Worm (Caenorhabditis elegans) whole organism, late embryonic: ENCODE data around the gene flor-1.
"Not testable (repeated sequence)": the region's sequence is repeated elsewhere in the genome, so short reads cannot be mapped to it uniquely, and the experiment has no call there.

Experiments used
- C38D4.7 ChIP-seq: fragments of 200-800 bp; sonication (Bioruptor generic); optimal IDR thresholded peaks from 2 replicates; lab custom pipeline; 2018; ENCODE audit warnings: mild to moderate bottlenecking, missing genetic modification characterization, moderate library complexity, missing compliant biosample characterization
- K09A11.1 ChIP-seq: sonication (generic microtip); optimal IDR thresholded peaks from 2 replicates; lab custom pipeline; 2017; ENCODE audit warnings: antibody characterized with exemption, mild to moderate bottlenecking, missing genetic modification characterization, missing compliant biosample characterization; ENCODE audit not compliant: insufficient read depth
- ahr-1 ChIP-seq: sonication (generic microtip); optimal IDR thresholded peaks from 2 replicates; lab custom pipeline; 2016; ENCODE audit warnings: missing genetic modification characterization, missing compliant biosample characterization
- ceh-19 ChIP-seq: fragments of 200-800 bp; sonication (Bioruptor generic); optimal IDR thresholded peaks from 2 replicates; lab custom pipeline; 2018; ENCODE audit warnings: mild to moderate bottlenecking, missing genetic modification characterization, missing compliant biosample characterization
- ceh-2 ChIP-seq: sonication (generic microtip); optimal IDR thresholded peaks from 2 replicates; lab custom pipeline; 2016; ENCODE audit warnings: missing genotype, missing genetic modification characterization, missing compliant biosample characterization
- ceh-22 ChIP-seq: sonication (generic microtip); optimal IDR thresholded peaks from 2 replicates; lab custom pipeline; 2017; ENCODE audit warnings: missing biosample characterization, missing genetic modification characterization
- ceh-34 ChIP-seq: sonication (generic microtip); optimal IDR thresholded peaks from 2 replicates; lab custom pipeline; 2016; ENCODE audit warnings: mild to moderate bottlenecking, missing genetic modification characterization, missing compliant biosample characterization
- ceh-48 ChIP-seq: sonication (generic microtip); optimal IDR thresholded peaks from 2 replicates; lab custom pipeline; 2016; ENCODE audit warnings: missing genetic modification characterization, inconsistent platforms, missing compliant biosample characterization
- ceh-6 ChIP-seq: fragments of 200-800 bp; sonication (Bioruptor generic); optimal IDR thresholded peaks from 2 replicates; lab custom pipeline; 2018; ENCODE audit warnings: mild to moderate bottlenecking, missing genetic modification characterization, missing compliant biosample characterization
- ceh-9 ChIP-seq: sonication (generic microtip); optimal IDR thresholded peaks from 2 replicates; lab custom pipeline; 2016; ENCODE audit warnings: mild to moderate bottlenecking, missing genetic modification characterization, inconsistent platforms, missing compliant biosample characterization
- che-1 ChIP-seq: sonication (generic microtip); optimal IDR thresholded peaks from 2 replicates; lab custom pipeline; 2016; ENCODE audit warnings: mild to moderate bottlenecking, missing genetic modification characterization, missing compliant biosample characterization
- dmd-4 ChIP-seq: sonication (generic microtip); optimal IDR thresholded peaks from 2 replicates; lab custom pipeline; 2016; ENCODE audit warnings: borderline replicate concordance, missing genetic modification characterization, missing compliant biosample characterization
- elt-4 ChIP-seq: sonication (generic microtip); optimal IDR thresholded peaks from 2 replicates; lab custom pipeline; 2016; ENCODE audit warnings: missing genetic modification characterization, missing compliant biosample characterization
- eyg-1 ChIP-seq: sonication (generic microtip); optimal IDR thresholded peaks from 2 replicates; lab custom pipeline; 2016; ENCODE audit warnings: missing genotype, missing genetic modification characterization, missing compliant biosample characterization
- fax-1 ChIP-seq: sonication (generic microtip); optimal IDR thresholded peaks from 2 replicates; lab custom pipeline; 2016; ENCODE audit warnings: missing genotype, missing genetic modification characterization, missing compliant biosample characterization
- fkh-10 ChIP-seq: fragments of 150-350 bp; optimal IDR thresholded peaks from 2 replicates; lab custom pipeline; 2014; ENCODE audit warnings: missing biosample characterization, missing genetic modification reagents, missing genetic modification characterization
- fkh-6 ChIP-seq: sonication (generic microtip); optimal IDR thresholded peaks from 2 replicates; lab custom pipeline; 2016; ENCODE audit warnings: missing genetic modification characterization, missing compliant biosample characterization
- hlh-8 ChIP-seq: sonication (generic microtip); optimal IDR thresholded peaks from 2 replicates; lab custom pipeline; 2016; ENCODE audit warnings: missing genotype, missing genetic modification characterization, missing compliant biosample characterization
- lin-11 ChIP-seq: fragments of 200-800 bp; sonication (Bioruptor generic); optimal IDR thresholded peaks from 2 replicates; lab custom pipeline; 2018; ENCODE audit warnings: mild to moderate bottlenecking, missing genetic modification characterization, missing compliant biosample characterization
- mec-3 ChIP-seq: sonication (generic microtip); optimal IDR thresholded peaks from 2 replicates; lab custom pipeline; 2016; ENCODE audit warnings: borderline replicate concordance, missing genetic modification characterization, missing compliant biosample characterization
- nhr-11 ChIP-seq: fragments of 150-350 bp; optimal IDR thresholded peaks from 2 replicates; lab custom pipeline; 2014; ENCODE audit warnings: missing biosample characterization, missing genetic modification characterization
- nhr-232 ChIP-seq: sonication (generic microtip); optimal IDR thresholded peaks from 2 replicates; lab custom pipeline; 2016; ENCODE audit warnings: missing genetic modification characterization, missing compliant biosample characterization
- npax-4 ChIP-seq: sonication (generic microtip); optimal IDR thresholded peaks from 2 replicates; lab custom pipeline; 2016; ENCODE audit warnings: missing genetic modification characterization, missing compliant biosample characterization
- pag-3 ChIP-seq: sonication (generic microtip); optimal IDR thresholded peaks from 2 replicates; lab custom pipeline; 2016; ENCODE audit warnings: missing compliant biosample characterization, missing genetic modification characterization, borderline replicate concordance
- pat-9 ChIP-seq: fragments of 200-800 bp; sonication (Bioruptor generic); optimal IDR thresholded peaks from 2 replicates; lab custom pipeline; 2018; ENCODE audit warnings: mild to moderate bottlenecking, missing genetic modification characterization, moderate library complexity, missing compliant biosample characterization
- pax-1 ChIP-seq: fragments of 150-350 bp; optimal IDR thresholded peaks from 2 replicates; lab custom pipeline; 2014; ENCODE audit warnings: missing biosample characterization, missing genetic modification characterization
- pha-4 ChIP-seq: fragments of 150-350 bp; optimal IDR thresholded peaks from 2 replicates; lab custom pipeline; 2018; ENCODE audit warnings: missing biosample characterization, missing genetic modification reagents, missing genetic modification characterization
- ref-2 ChIP-seq: sonication (generic microtip); optimal IDR thresholded peaks from 2 replicates; lab custom pipeline; 2016; ENCODE audit warnings: missing genetic modification characterization, missing compliant biosample characterization
- rnt-1 ChIP-seq: sonication (generic microtip); optimal IDR thresholded peaks from 2 replicates; lab custom pipeline; 2016; ENCODE audit warnings: missing genetic modification characterization, missing compliant biosample characterization
- sdc-2 ChIP-seq: sonication (generic microtip); optimal IDR thresholded peaks from 2 replicates; lab custom pipeline; 2016; ENCODE audit warnings: missing genotype, missing genetic modification characterization, missing compliant biosample characterization
- sox-4 ChIP-seq: sonication (generic microtip); optimal IDR thresholded peaks from 2 replicates; lab custom pipeline; 2017; ENCODE audit warnings: mild to moderate bottlenecking, missing genetic modification characterization, inconsistent platforms, missing compliant biosample characterization
- syd-9 ChIP-seq: sonication (generic microtip); optimal IDR thresholded peaks from 2 replicates; lab custom pipeline; 2016; ENCODE audit warnings: mild to moderate bottlenecking, missing genetic modification characterization, moderate library complexity, missing compliant biosample characterization
- tbx-7 ChIP-seq: sonication (generic microtip); optimal IDR thresholded peaks from 2 replicates; lab custom pipeline; 2016; ENCODE audit warnings: missing genotype, missing genetic modification characterization, missing compliant biosample characterization
- unc-3 ChIP-seq, 2 experiments: fragments of 200-800 bp in 1 of 2; sonication (Bioruptor generic) in 1 of 2; sonication (generic microtip) in 1 of 2; conservative IDR thresholded peaks in 1 of 2; optimal IDR thresholded peaks in 1 of 2; 2 replicates each; pipeline versions ENCODE4 v1.3.6 to Lab custom; 2016 to 2022; ENCODE audit warnings: missing compliant biosample characterization in 2 of 2, missing genetic modification characterization in 2 of 2, missing genetic modification reagents in 1 of 2
- unc-42 ChIP-seq: sonication (generic microtip); optimal IDR thresholded peaks from 2 replicates; lab custom pipeline; 2016; ENCODE audit warnings: missing genotype, missing genetic modification characterization, missing compliant biosample characterization
- unc-86 ChIP-seq: sonication (generic microtip); optimal IDR thresholded peaks from 2 replicates; lab custom pipeline; 2016; ENCODE audit warnings: missing genetic modification characterization, missing compliant biosample characterization
- ztf-16 ChIP-seq: sonication (generic microtip); optimal IDR thresholded peaks from 2 replicates; lab custom pipeline; 2017; ENCODE audit warnings: missing genetic modification characterization, missing compliant biosample characterization

flor-1 gene

DNA sequence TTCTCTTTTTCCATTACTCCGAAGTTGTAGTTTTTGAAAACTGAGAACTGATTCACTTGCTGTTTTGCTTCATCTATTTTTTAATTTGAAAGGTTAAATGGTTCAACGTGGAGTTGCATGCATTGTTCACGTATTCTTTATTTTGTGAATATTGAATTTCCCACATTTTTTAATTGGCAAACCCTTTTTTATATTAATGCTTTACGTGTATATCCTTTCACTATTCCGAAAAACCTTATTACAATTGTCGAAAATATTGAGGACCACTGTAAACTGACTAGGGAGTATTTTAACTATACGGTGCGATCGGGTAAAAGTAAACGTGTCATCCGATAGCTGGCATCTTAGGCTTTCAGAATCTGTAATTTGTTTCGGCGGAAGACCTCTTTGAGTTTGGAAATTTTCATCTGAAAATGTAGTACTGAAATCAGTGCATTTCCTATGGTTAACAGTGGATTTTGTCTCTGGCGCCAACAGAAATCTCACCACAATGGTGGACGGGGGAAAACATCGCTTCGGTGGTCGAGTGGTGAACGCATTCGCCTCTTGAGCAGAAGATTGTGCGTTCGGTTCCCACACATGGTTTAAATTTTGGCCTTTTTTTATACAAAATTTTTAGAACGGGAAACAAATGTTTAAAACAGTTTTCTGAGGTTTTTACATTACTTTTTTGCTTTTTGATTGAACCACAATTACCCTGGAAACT lies 13.4 kb downstream of the flor-1 start, which contains the start of gene C01G10.14:
Gene C01G10.14 (minus strand): TSS at position 51 of the 706 bp plus-strand sequence.
- TF ChIP-seq nhr-232 (tag; lab: Kevin White, UChicago); ceh-19; pha-4 (tag; lab: Kevin White, UChicago): not testable (repeated sequence)

DNA sequence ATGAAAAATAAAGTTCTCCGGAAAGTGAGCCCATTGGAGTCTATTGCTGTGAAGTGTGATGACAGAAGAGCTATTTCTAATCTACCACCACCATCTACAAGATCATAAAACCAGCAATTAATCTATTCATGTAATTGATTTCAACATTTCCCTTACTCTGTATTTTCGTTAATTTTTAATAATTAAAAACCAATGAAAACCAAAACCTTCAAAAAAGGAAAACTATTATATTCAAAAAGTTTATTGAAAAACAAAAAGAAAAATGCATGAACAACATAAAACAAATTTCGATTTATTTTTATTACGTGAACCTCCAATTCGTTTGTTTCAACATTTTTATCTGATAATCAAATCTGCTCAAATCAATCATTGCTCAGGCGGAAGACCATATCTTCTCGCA lies 20.0 kb downstream of the flor-1 start, which contains the start of gene C01G10.1:
Gene C01G10.1 (plus strand): TSS at position 301 of the 400 bp plus-strand sequence.
- TF ChIP-seq pat-9 (tag; lab: Kevin White, UChicago) (no peak), mec-3 (tag; lab: Kevin White, UChicago) (no peak), fkh-10 (no peak), tbx-7 (no peak), rnt-1 (no peak), eyg-1 (tag; lab: Kevin White, UChicago) (no peak), fax-1 (tag; lab: Kevin White, UChicago) (no peak)
- TF ChIP-seq, all 69 proteins: peak for 0

DNA sequence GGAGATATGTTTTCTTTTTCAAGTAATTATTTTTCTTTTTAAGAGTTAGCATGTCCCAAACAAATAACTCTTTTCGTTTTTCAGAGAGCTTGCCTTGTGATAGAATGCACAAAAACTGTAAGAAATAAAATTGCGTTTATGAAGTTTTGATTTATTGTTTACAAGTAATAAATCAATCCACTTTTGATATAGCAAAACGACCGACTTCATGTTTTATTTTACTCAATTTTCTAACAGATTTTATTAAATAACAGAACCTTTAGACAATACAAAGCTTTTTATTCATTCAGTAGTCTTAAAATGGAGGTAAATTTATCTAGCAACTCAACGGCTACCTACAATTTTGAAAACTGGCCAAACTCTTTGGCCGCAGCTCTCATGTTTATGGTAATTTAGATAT lies 24.7 kb downstream of the flor-1 start, which contains the start of gene srx-78:
Gene srx-78 (plus strand): TSS at position 301 of the 400 bp plus-strand sequence.
- no peak for TF ChIP-seq elt-4 (tag; lab: Kevin White, UChicago)
- no peak for TF ChIP-seq lin-11 (tag; lab: Kevin White, UChicago)
- TF ChIP-seq syd-9 (tag; lab: Kevin White, UChicago): no peak
- no peak for TF ChIP-seq nhr-11 (tag; lab: Kevin White, UChicago)
- no peak for TF ChIP-seq npax-4
- no peak for TF ChIP-seq unc-86 (tag; lab: Kevin White, UChicago)

DNA sequence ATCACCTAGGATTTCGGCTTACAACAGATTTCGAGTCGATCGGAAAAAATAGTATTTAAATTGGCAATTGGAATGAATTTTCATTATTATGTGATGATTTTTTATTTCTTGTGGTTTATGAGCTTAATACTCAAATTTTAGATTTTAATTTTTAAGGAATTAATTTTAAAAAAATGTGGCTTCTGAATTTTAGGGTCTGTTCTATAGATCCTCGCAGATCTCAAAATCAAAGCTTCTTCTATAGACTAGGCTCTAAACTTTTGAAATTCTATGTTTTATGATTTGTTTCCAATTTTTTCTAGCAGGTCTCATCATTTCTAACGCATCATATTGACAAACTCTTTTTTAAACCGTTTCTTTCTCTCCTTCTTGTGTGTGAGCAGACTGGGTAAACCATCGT lies 26.8 kb downstream of the flor-1 start, which contains the start of gene txt-12:
Gene txt-12 (plus strand): TSS at position 301 of the 400 bp plus-strand sequence.
- TF ChIP-seq C38D4.7: no peak
- no peak for TF ChIP-seq dmd-4 (tag; lab: Kevin White, UChicago)
- TF ChIP-seq unc-42 (tag; lab: Kevin White, UChicago): no peak
- TF ChIP-seq nhr-232 (tag; lab: Kevin White, UChicago): no peak
- TF ChIP-seq sdc-2 (tag; lab: Kevin White, UChicago): no peak
- no peak for TF ChIP-seq ceh-9 (tag; lab: Kevin White, UChicago)
- no peak for TF ChIP-seq syd-9 (tag; lab: Kevin White, UChicago)
- TF ChIP-seq rnt-1: no peak
- TF ChIP-seq ceh-48 (tag; lab: Kevin White, UChicago): no peak
- no peak for TF ChIP-seq eyg-1 (tag; lab: Kevin White, UChicago)
- no peak for TF ChIP-seq pag-3 (tag; lab: Kevin White, UChicago)
- TF ChIP-seq ceh-34: no peak
- TF ChIP-seq pha-4 (tag; lab: Kevin White, UChicago): no peak
- no peak for TF ChIP-seq fkh-6 (tag; lab: Kevin White, UChicago)
- no peak for TF ChIP-seq ahr-1 (tag; lab: Kevin White, UChicago)
- TF ChIP-seq che-1 (tag; lab: Kevin White, UChicago): no peak
- TF ChIP-seq hlh-8 (tag; lab: Kevin White, UChicago): no peak

DNA sequence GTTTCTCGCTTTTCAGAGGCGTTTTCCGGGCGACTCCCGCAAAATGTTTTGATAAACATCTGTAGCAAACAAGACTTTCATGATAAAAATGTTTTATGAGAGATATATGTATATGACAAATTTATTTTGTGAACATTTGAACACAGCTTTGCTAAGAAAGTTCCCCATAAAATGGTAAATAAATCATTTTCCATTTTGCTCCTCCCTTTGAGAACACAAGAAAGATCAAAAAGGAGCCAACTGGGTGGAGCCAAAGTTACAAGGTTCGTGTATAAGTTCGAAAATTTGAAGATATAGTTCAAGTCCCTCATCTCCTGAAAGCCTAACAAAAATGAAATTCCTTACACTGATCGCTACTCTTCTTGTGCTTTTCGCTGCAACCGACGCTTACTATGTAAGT lies 29.0 kb downstream of the flor-1 start, which contains the start of gene C01G10.17:
Gene C01G10.17 (plus strand): TSS at position 301 of the 400 bp plus-strand sequence.
- TF ChIP-seq pax-1 (tag; lab: Kevin White, UChicago): no peak
- TF ChIP-seq C38D4.7: no peak
- no peak for TF ChIP-seq hlh-8 (tag; lab: Kevin White, UChicago)
- no peak for TF ChIP-seq che-1 (tag; lab: Kevin White, UChicago)
- no peak for TF ChIP-seq fax-1 (tag; lab: Kevin White, UChicago)
- TF ChIP-seq K09A11.1 (tag; lab: Kevin White, UChicago): no peak
- TF ChIP-seq ztf-16 (tag; lab: Kevin White, UChicago): no peak
- TF ChIP-seq ceh-6: no peak
- no peak for TF ChIP-seq ceh-2 (tag; lab: Kevin White, UChicago)
- no peak for TF ChIP-seq lin-11 (tag; lab: Kevin White, UChicago)
- no peak for TF ChIP-seq ahr-1 (tag; lab: Kevin White, UChicago)
- no peak for TF ChIP-seq ref-2 (tag; lab: Kevin White, UChicago)
- TF ChIP-seq rnt-1: no peak
- no peak for TF ChIP-seq ceh-22 (tag; lab: Kevin White, UChicago)
- no peak for TF ChIP-seq sdc-2 (tag; lab: Kevin White, UChicago)
- TF ChIP-seq sox-4 (tag; lab: Kevin White, UChicago): no peak
- no peak for TF ChIP-seq unc-3 (GFP tag; conservative IDR thresholded peaks at IDR 0.05; lab: Robert Waterston, UW)
- TF ChIP-seq unc-3 (tag; optimal IDR thresholded peaks at IDR 0.05; lab: Kevin White, UChicago): no peak
